Worm (Caenorhabditis elegans) whole organism, L3 larva: ENCODE measurements around the gene T14G12.12.

Experiments used
- R02D3.7 ChIP-seq: fragments of 150-350 bp; optimal IDR thresholded peaks from 2 replicates; lab custom pipeline; 2014; ENCODE audit warnings: missing biosample characterization, missing genetic modification characterization
- aly-2 ChIP-seq: fragments of 150-350 bp; optimal IDR thresholded peaks from 2 replicates; lab custom pipeline; 2014; ENCODE audit warnings: missing biosample characterization, missing genetic modification characterization
- ceh-16 ChIP-seq: sonication (generic microtip); optimal IDR thresholded peaks from 2 replicates; lab custom pipeline; 2017; ENCODE audit warnings: missing biosample characterization, missing genetic modification characterization
- ceh-28 ChIP-seq: fragments of 150-350 bp; optimal IDR thresholded peaks from 2 replicates; lab custom pipeline; 2014; ENCODE audit warnings: missing biosample characterization, missing genetic modification reagents, missing genetic modification characterization
- ceh-9 ChIP-seq: sonication (generic microtip); optimal IDR thresholded peaks from 2 replicates; lab custom pipeline; 2018; ENCODE audit warnings: missing biosample characterization, missing genetic modification characterization
- egl-27 ChIP-seq: sonication (generic microtip); optimal IDR thresholded peaks from 4 replicates; lab custom pipeline; 2017; ENCODE audit warnings: missing biosample characterization, missing genetic modification reagents, missing genetic modification characterization
- elt-1 ChIP-seq: fragments of 150-350 bp; optimal IDR thresholded peaks from 2 replicates; lab custom pipeline; 2014; ENCODE audit warnings: missing biosample characterization, missing genetic modification characterization
- elt-2 ChIP-seq: sonication (generic microtip); optimal IDR thresholded peaks from 2 replicates; lab custom pipeline; 2016; ENCODE audit warnings: missing genetic modification reagents, mild to moderate bottlenecking, missing genetic modification characterization, missing compliant biosample characterization
- elt-3 ChIP-seq, 3 experiments: fragments of 150-350 bp in 1 of 3; sonication (generic microtip) in 2 of 3; optimal IDR thresholded peaks; 2 replicates in 2 of 3; 4 replicates in 1 of 3; lab custom pipeline; 2014 to 2017; ENCODE audit warnings: missing biosample characterization in 3 of 3, missing genetic modification characterization in 3 of 3
- fkh-10 ChIP-seq: sonication (generic microtip); optimal IDR thresholded peaks from 2 replicates; lab custom pipeline; 2017; ENCODE audit warnings: missing biosample characterization, missing genetic modification reagents, missing genetic modification characterization
- hmg-11 ChIP-seq: sonication (generic microtip); optimal IDR thresholded peaks from 2 replicates; lab custom pipeline; 2016; ENCODE audit warnings: missing genetic modification characterization, missing compliant biosample characterization
- jun-1 ChIP-seq: fragments of 150-350 bp; optimal IDR thresholded peaks from 2 replicates; lab custom pipeline; 2014; ENCODE audit warnings: missing biosample characterization, missing genetic modification reagents, missing genetic modification characterization
- lin-15B ChIP-seq: fragments of 150-350 bp; optimal IDR thresholded peaks from 2 replicates; lab custom pipeline; 2014; ENCODE audit warnings: missing biosample characterization, missing genetic modification characterization
- lin-39 ChIP-seq: fragments of 150-350 bp; optimal IDR thresholded peaks from 2 replicates; lab custom pipeline; 2018; ENCODE audit warnings: missing biosample characterization, missing genetic modification reagents, missing genetic modification characterization
- lsy-12 ChIP-seq: sonication (generic microtip); optimal IDR thresholded peaks from 2 replicates; lab custom pipeline; 2016; ENCODE audit warnings: mild to moderate bottlenecking, missing genetic modification characterization, missing compliant biosample characterization
- mdl-1 ChIP-seq: fragments of 150-350 bp; optimal IDR thresholded peaks from 2 replicates; lab custom pipeline; 2014; ENCODE audit warnings: missing biosample characterization, missing genetic modification characterization
- mml-1 ChIP-seq: fragments of 150-350 bp; sonication (generic microtip); optimal IDR thresholded peaks from 3 replicates; lab custom pipeline; 2014; ENCODE audit warnings: missing biosample characterization, missing genetic modification characterization
- nfya-1 ChIP-seq: sonication (generic microtip); optimal IDR thresholded peaks from 2 replicates; lab custom pipeline; 2017; ENCODE audit warnings: missing genetic modification characterization, mild to moderate bottlenecking, missing compliant biosample characterization, antibody characterized with exemption, moderate library complexity; ENCODE audit not compliant: insufficient read depth
- nhr-11 ChIP-seq: fragments of 150-350 bp; optimal IDR thresholded peaks from 2 replicates; lab custom pipeline; 2014; ENCODE audit warnings: missing biosample characterization, missing genetic modification characterization
- nhr-12 ChIP-seq: fragments of 150-350 bp; optimal IDR thresholded peaks from 2 replicates; lab custom pipeline; 2014; ENCODE audit warnings: missing biosample characterization, missing genetic modification characterization
- nhr-23 ChIP-seq: fragments of 150-350 bp; optimal IDR thresholded peaks from 2 replicates; lab custom pipeline; 2014; ENCODE audit warnings: missing biosample characterization, missing genetic modification reagents, missing genetic modification characterization
- nhr-28 ChIP-seq: fragments of 150-350 bp; optimal IDR thresholded peaks from 2 replicates; lab custom pipeline; 2014; ENCODE audit warnings: missing biosample characterization, missing genetic modification characterization
- nhr-43 ChIP-seq: sonication (generic microtip); optimal IDR thresholded peaks from 2 replicates; lab custom pipeline; 2016; ENCODE audit warnings: mild to moderate bottlenecking, missing genetic modification characterization, missing compliant biosample characterization; ENCODE audit not compliant: poor library complexity, severe bottlenecking
- nhr-67 ChIP-seq: fragments of 150-350 bp; optimal IDR thresholded peaks from 2 replicates; lab custom pipeline; 2014; ENCODE audit warnings: missing biosample characterization, missing genetic modification characterization
- nhr-77 ChIP-seq: fragments of 150-350 bp; optimal IDR thresholded peaks from 2 replicates; lab custom pipeline; 2014; ENCODE audit warnings: missing biosample characterization, missing genetic modification characterization
- pha-4 ChIP-seq: fragments of 150-350 bp; optimal IDR thresholded peaks from 2 replicates; lab custom pipeline; 2014; ENCODE audit warnings: missing biosample characterization, missing genetic modification reagents, missing genetic modification characterization
- pqm-1 ChIP-seq: fragments of 150-350 bp; optimal IDR thresholded peaks from 2 replicates; lab custom pipeline; 2017; ENCODE audit warnings: missing biosample characterization, missing genetic modification characterization, inconsistent platforms
- sea-2 ChIP-seq: fragments of 150-350 bp; sonication (generic microtip); optimal IDR thresholded peaks from 4 replicates; lab custom pipeline; 2014; ENCODE audit warnings: missing biosample characterization, missing genetic modification reagents, missing genetic modification characterization
- skn-1 ChIP-seq: fragments of 150-350 bp; optimal IDR thresholded peaks from 2 replicates; lab custom pipeline; 2014; ENCODE audit warnings: missing biosample characterization, missing genetic modification characterization
- tbx-2 ChIP-seq: sonication (generic microtip); optimal IDR thresholded peaks from 2 replicates; lab custom pipeline; 2016; ENCODE audit warnings: mild to moderate bottlenecking, missing genetic modification characterization, missing compliant biosample characterization
- unc-39 ChIP-seq: sonication (generic microtip); optimal IDR thresholded peaks from 4 replicates; lab custom pipeline; 2017; ENCODE audit warnings: missing biosample characterization, missing genetic modification characterization
- unc-62 ChIP-seq: fragments of 150-350 bp; sonication (generic microtip); optimal IDR thresholded peaks from 4 replicates; lab custom pipeline; 2014; ENCODE audit warnings: missing biosample characterization, missing genetic modification reagents, missing genetic modification characterization
- zag-1 ChIP-seq: fragments of 150-350 bp; optimal IDR thresholded peaks from 2 replicates; lab custom pipeline; 2014; ENCODE audit warnings: missing biosample characterization, missing genetic modification characterization
- ztf-4 ChIP-seq: fragments of 150-350 bp; optimal IDR thresholded peaks from 2 replicates; lab custom pipeline; 2014; ENCODE audit warnings: missing biosample characterization, missing genetic modification characterization

Gene T14G12.12

ce11 chrX:3781040-3781439 is 22.7 kb upstream of the T14G12.12 start, which contains the start of gene marg-1:
marg-1 (minus strand) TSS chrX:3781140.
- TF ChIP-seq pha-4 (tag; lab: Kevin White, UChicago) = peak; percentile 11
- no peak for TF ChIP-seq unc-39 (tag; lab: Kevin White, UChicago)

ce11 chrX:3773233-3773632 is 14.9 kb upstream of the T14G12.12 start:
- TF ChIP-seq mdl-1 (tag; lab: Kevin White, UChicago) (no peak), ztf-4 (tag; lab: Kevin White, UChicago) (no peak), ceh-9 (tag; lab: Kevin White, UChicago) (no peak), elt-1 (tag; lab: Kevin White, UChicago) (no peak), egl-27 (tag; lab: Kevin White, UChicago) (no peak), nhr-23 (tag; lab: Kevin White, UChicago) (peak; percentile 42), R02D3.7 (tag; lab: Kevin White, UChicago) (no peak)
- TF ChIP-seq, all 47 proteins: peak for 1

ce11 chrX:3772405-3772804 is 14.1 kb upstream of the T14G12.12 start, which contains the start of gene F47B7.2:
F47B7.2 (plus strand) TSS chrX:3772762.
- TF ChIP-seq nfya-1 (no peak), hmg-11 (tag; lab: Kevin White, UChicago) (no peak), unc-62 (GFP tag; lab: Kevin White, UChicago) (no peak), jun-1 (tag; lab: Kevin White, UChicago) (no peak), ceh-28 (tag; lab: Kevin White, UChicago) (no peak), ceh-16 (tag; lab: Kevin White, UChicago) (no peak), pha-4 (tag; lab: Kevin White, UChicago) (peak; percentile 53), sea-2 (GFP tag; lab: Kevin White, UChicago) (no peak), elt-2 (tag; lab: Kevin White, UChicago) (peak; percentile 24), nhr-67 (no peak), skn-1 (tag; lab: Kevin White, UChicago) (no peak), mml-1 (tag; lab: Kevin White, UChicago) (no peak), unc-39 (tag; lab: Kevin White, UChicago) (no peak), fkh-10 (no peak), lin-39 (no peak), nhr-77 (tag; lab: Kevin White, UChicago) (no peak), nhr-23 (tag; lab: Kevin White, UChicago) (peak; percentile 6), lin-15B (no peak), nhr-43 (tag; lab: Kevin White, UChicago) (no peak), egl-27 (tag; lab: Kevin White, UChicago) (no peak), tbx-2 (no peak), elt-3 (tag; optimal IDR thresholded peaks at IDR 0.05; lab: Kevin White, UChicago) (no peak), nhr-28 (tag; lab: Kevin White, UChicago) (no peak), nhr-12 (tag; lab: Kevin White, UChicago) (no peak), ztf-4 (tag; lab: Kevin White, UChicago) (no peak), mdl-1 (tag; lab: Kevin White, UChicago) (no peak)

ce11 chrX:3768717-3769116 is 10.4 kb upstream of the T14G12.12 start, which contains the start of gene F47B7.5:
F47B7.5 (minus strand) TSS chrX:3768817.
- no peak for TF ChIP-seq nhr-77 (tag; lab: Kevin White, UChicago)

- no peak for TF ChIP-seq elt-2 (tag; lab: Kevin White, UChicago)
- no peak for TF ChIP-seq lsy-12 (tag; lab: Kevin White, UChicago)
- TF ChIP-seq skn-1 (tag; lab: Kevin White, UChicago) = no peak
- TF ChIP-seq fkh-10 = no peak
- no peak for TF ChIP-seq nfya-1
- TF ChIP-seq aly-2 = no peak
- no peak for TF ChIP-seq ztf-4 (tag; lab: Kevin White, UChicago)
Observed at ce11 chrX:3766552-3766951, 8.3 kb upstream of the T14G12.12 start, which contains the start of gene F47B7.4. F47B7.4 (minus strand) TSS chrX:3766652.

- no peak for TF ChIP-seq zag-1 (tag; lab: Kevin White, UChicago)
- TF ChIP-seq elt-3 (tag; optimal IDR thresholded peaks at IDR 0.05; lab: Kevin White, UChicago) = no peak
- no peak for TF ChIP-seq nhr-28 (tag; lab: Kevin White, UChicago)
- TF ChIP-seq pqm-1 (tag; lab: Kevin White, UChicago) = no peak
- no peak for TF ChIP-seq tbx-2
- no peak for TF ChIP-seq nhr-11
- TF ChIP-seq lin-39 = no peak
- TF ChIP-seq ceh-9 (tag; lab: Kevin White, UChicago) = no peak
- TF ChIP-seq hmg-11 (tag; lab: Kevin White, UChicago) = no peak
- no peak for TF ChIP-seq unc-39 (tag; lab: Kevin White, UChicago)
- no peak for TF ChIP-seq aly-2
Observed at ce11 chrX:3764295-3764694, 6.0 kb upstream of the T14G12.12 start, which contains the start of gene F47B7.3. F47B7.3 (minus strand) TSS chrX:3764395.
